Fruit fly (Drosophila melanogaster) whole organism, embryonic: ENCODE results near the gene CG1983.
A peak's percentile ranks its signal among the peaks of the same experiment; 100 is the strongest.

ENCODE experiments used
- Blimp-1 ChIP-seq: fragments of 200-800 bp; sonication (Bioruptor generic); optimal IDR thresholded peaks from 3 replicates; lab custom pipeline; 2018; ENCODE audit warnings: missing biosample characterization, missing genetic modification characterization, mild to moderate bottlenecking, moderate library complexity, missing genetic modification reagents
- CG10321 ChIP-seq: fragments of 200-800 bp; sonication (Bioruptor generic); IDR thresholded peaks from 2 replicates; pipeline ENCODE4 v1.3.6; 2022; ENCODE audit warnings: missing biosample characterization, missing genetic modification characterization
- CG10543 ChIP-seq: fragments of 200-800 bp; sonication (Bioruptor generic); optimal IDR thresholded peaks from 3 replicates; lab custom pipeline; 2017; ENCODE audit warnings: missing biosample characterization, mild to moderate bottlenecking, missing genetic modification characterization, moderate library complexity
- CG11456 ChIP-seq: fragments of 200-800 bp; sonication (Bioruptor generic); IDR thresholded peaks from 3 replicates; pipeline ENCODE4 v1.3.6; 2022; ENCODE audit warnings: missing biosample characterization, missing genetic modification characterization
- CG12071 ChIP-seq: fragments of 200-800 bp; sonication (Bioruptor generic); optimal IDR thresholded peaks from 3 replicates; lab custom pipeline; 2018; ENCODE audit warnings: missing biosample characterization, mild to moderate bottlenecking, missing genetic modification characterization
- CG12744 ChIP-seq: fragments of 200-800 bp; sonication (Bioruptor generic); optimal IDR thresholded peaks from 2 replicates; lab custom pipeline; 2016; ENCODE audit warnings: missing biosample characterization, missing genetic modification characterization
- CG14441 ChIP-seq: fragments of 200-800 bp; sonication (Bioruptor generic); IDR thresholded peaks from 2 replicates; pipeline ENCODE4 v1.3.6; 2022; ENCODE audit warnings: missing biosample characterization, missing genetic modification characterization
- CG15269 ChIP-seq: fragments of 200-800 bp; sonication (Bioruptor generic); optimal IDR thresholded peaks from 2 replicates; lab custom pipeline; 2018; ENCODE audit warnings: missing biosample characterization, mild to moderate bottlenecking, missing genetic modification characterization, moderate library complexity
- CG17612 ChIP-seq: fragments of 200-800 bp; sonication (Bioruptor generic); IDR thresholded peaks from 2 replicates; pipeline ENCODE4 v1.3.6; 2022; ENCODE audit warnings: missing biosample characterization, missing genetic modification characterization
- CG17912 ChIP-seq: fragments of 200-800 bp; sonication (Bioruptor generic); optimal IDR thresholded peaks from 2 replicates; lab custom pipeline; 2018; ENCODE audit warnings: missing biosample characterization, mild to moderate bottlenecking, missing genetic modification characterization
- CG18476 ChIP-seq: fragments of 200-800 bp; sonication (Bioruptor generic); optimal IDR thresholded peaks from 2 replicates; lab custom pipeline; 2016; ENCODE audit warnings: missing biosample characterization, mild to moderate bottlenecking, missing genetic modification characterization
- CG2678 ChIP-seq: fragments of 200-800 bp; sonication (Bioruptor generic); optimal IDR thresholded peaks from 3 replicates; lab custom pipeline; 2019; ENCODE audit warnings: missing biosample characterization, mild to moderate bottlenecking, missing genetic modification characterization, moderate library complexity
- CG2875 ChIP-seq: fragments of 200-800 bp; sonication (Bioruptor generic); optimal IDR thresholded peaks from 2 replicates; lab custom pipeline; 2017; ENCODE audit warnings: missing biosample characterization, mild to moderate bottlenecking, missing genetic modification characterization, missing genetic modification reagents
- CG2889 ChIP-seq: fragments of 200-800 bp; sonication (Bioruptor generic); IDR thresholded peaks from 3 replicates; pipeline ENCODE4 v1.3.6; 2022; ENCODE audit warnings: missing biosample characterization, missing genetic modification characterization
- CG4820 ChIP-seq: fragments of 200-800 bp; sonication (Bioruptor generic); optimal IDR thresholded peaks from 3 replicates; lab custom pipeline; 2016; ENCODE audit warnings: missing biosample characterization, missing genetic modification characterization
- CG4854 ChIP-seq: fragments of 200-800 bp; sonication (Bioruptor generic); optimal IDR thresholded peaks from 2 replicates; lab custom pipeline; 2016; ENCODE audit warnings: missing biosample characterization, missing genetic modification characterization, inconsistent platforms
- CG5245 ChIP-seq: fragments of 200-800 bp; sonication (Bioruptor generic); optimal IDR thresholded peaks from 3 replicates; lab custom pipeline; 2016; ENCODE audit warnings: missing biosample characterization, missing genetic modification characterization
- CG7372 ChIP-seq: fragments of 200-800 bp; sonication (Bioruptor generic); IDR thresholded peaks from 2 replicates; pipeline ENCODE4 v1.3.6; 2022; ENCODE audit warnings: missing biosample characterization, missing genetic modification characterization
- CG7556 ChIP-seq: fragments of 200-800 bp; sonication (Bioruptor generic); optimal IDR thresholded peaks from 2 replicates; lab custom pipeline; 2017; ENCODE audit warnings: missing biosample characterization, mild to moderate bottlenecking, missing genetic modification characterization
- CG9609 ChIP-seq: fragments of 200-800 bp; sonication (Bioruptor generic); optimal IDR thresholded peaks from 3 replicates; lab custom pipeline; 2016; ENCODE audit warnings: missing biosample characterization, missing genetic modification characterization
- CG9932 ChIP-seq: fragments of 200-800 bp; sonication (Bioruptor generic); IDR thresholded peaks from 2 replicates; pipeline ENCODE4 v1.3.6; 2022; ENCODE audit warnings: missing biosample characterization, missing genetic modification characterization
- D ChIP-seq, 2 experiments: fragments of 200-800 bp in 1 of 2; fragments of >200 bp in 1 of 2; sonication (Bioruptor generic) in 1 of 2; optimal IDR thresholded peaks; 2 replicates in 1 of 2; 3 replicates in 1 of 2; lab custom pipeline; 2017; ENCODE audit warnings: mild to moderate bottlenecking in 1 of 2, missing biosample characterization in 1 of 2, missing genetic modification characterization in 1 of 2, missing genetic modification reagents in 1 of 2
- Dad ChIP-seq: fragments of 200-800 bp; sonication (Bioruptor generic); optimal IDR thresholded peaks from 3 replicates; lab custom pipeline; 2016; ENCODE audit warnings: missing biosample characterization, missing genetic modification characterization
- Dek ChIP-seq: fragments of 200-800 bp; sonication (Bioruptor generic); optimal IDR thresholded peaks from 3 replicates; lab custom pipeline; 2019; ENCODE audit warnings: missing biosample characterization, mild to moderate bottlenecking, missing genetic modification characterization, moderate library complexity
- Eip74EF ChIP-seq, 2 experiments: fragments of 200-800 bp in 1 of 2; fragments of >200 bp in 1 of 2; sonication (Bioruptor generic) in 1 of 2; optimal IDR thresholded peaks; 2 replicates each; lab custom pipeline; 2017 to 2019; ENCODE audit warnings: missing biosample characterization in 2 of 2, missing genetic modification characterization in 2 of 2, mild to moderate bottlenecking in 1 of 2, moderate library complexity in 1 of 2
- Jarid2 ChIP-seq: fragments of 200-800 bp; sonication (Bioruptor generic); optimal IDR thresholded peaks from 3 replicates; lab custom pipeline; 2017; ENCODE audit warnings: mild to moderate bottlenecking, missing biosample characterization, missing genetic modification reagents, missing genetic modification characterization
- Lim3 ChIP-seq: fragments of 200-800 bp; sonication (Bioruptor generic); IDR thresholded peaks from 2 replicates; pipeline ENCODE4 v1.3.6; 2022; ENCODE audit warnings: missing biosample characterization, missing genetic modification characterization
- Lpt ChIP-seq: fragments of >200 bp; optimal IDR thresholded peaks from 2 replicates; lab custom pipeline; 2018; ENCODE audit warnings: missing biosample characterization, missing genetic modification characterization
- MBD-R2 ChIP-seq: fragments of 200-800 bp; sonication (Bioruptor generic); IDR thresholded peaks from 2 replicates; pipeline ENCODE4 v1.3.6; 2022; ENCODE audit warnings: missing biosample characterization, missing genetic modification characterization
- Mes4 ChIP-seq: fragments of 200-800 bp; sonication (Bioruptor generic); optimal IDR thresholded peaks from 2 replicates; lab custom pipeline; 2016; ENCODE audit warnings: missing biosample characterization, missing genetic modification characterization
- NC2β ChIP-seq: fragments of 200-800 bp; sonication (Bioruptor generic); optimal IDR thresholded peaks from 2 replicates; lab custom pipeline; 2016; ENCODE audit warnings: missing biosample characterization, missing genetic modification characterization
- PHDP ChIP-seq: fragments of 200-800 bp; sonication (Bioruptor generic); optimal IDR thresholded peaks from 3 replicates; lab custom pipeline; 2018; ENCODE audit warnings: missing biosample characterization, mild to moderate bottlenecking, missing genetic modification characterization, moderate library complexity
- Sry-δ ChIP-seq: fragments of 200-800 bp; sonication (Bioruptor generic); optimal IDR thresholded peaks from 2 replicates; lab custom pipeline; 2016; ENCODE audit warnings: missing biosample characterization, missing genetic modification characterization
- TFAM ChIP-seq: fragments of 200-800 bp; sonication (Bioruptor generic); optimal IDR thresholded peaks from 2 replicates; lab custom pipeline; 2017; ENCODE audit warnings: missing biosample characterization, missing genetic modification characterization, inconsistent platforms
- Taf1 ChIP-seq: fragments of 200-800 bp; sonication (Bioruptor generic); IDR thresholded peaks from 2 replicates; pipeline ENCODE4 v1.3.6; 2022; ENCODE audit warnings: missing biosample characterization, missing genetic modification characterization
- Tbp ChIP-seq: fragments of >200 bp; optimal IDR thresholded peaks from 2 replicates; lab custom pipeline; 2018; ENCODE audit warnings: missing biosample characterization, missing genetic modification characterization
- ap ChIP-seq: fragments of 200-800 bp; sonication (Bioruptor generic); IDR thresholded peaks from 2 replicates; pipeline ENCODE4 v1.3.6; 2022; ENCODE audit warnings: missing biosample characterization, missing genetic modification characterization
- br ChIP-seq: fragments of >200 bp; optimal IDR thresholded peaks from 2 replicates; lab custom pipeline; 2017
- crp ChIP-seq, 2 experiments: fragments of 200-800 bp; sonication (Bioruptor generic); optimal IDR thresholded peaks; 2 replicates in 1 of 2; 3 replicates in 1 of 2; lab custom pipeline; 2017; ENCODE audit warnings: missing biosample characterization in 2 of 2, missing genetic modification characterization in 2 of 2, mild to moderate bottlenecking in 1 of 2, moderate library complexity in 1 of 2
- emc ChIP-seq: fragments of 200-800 bp; sonication (Bioruptor generic); optimal IDR thresholded peaks from 2 replicates; lab custom pipeline; 2016; ENCODE audit warnings: missing biosample characterization, missing genetic modification characterization
- fd64A ChIP-seq: fragments of 200-800 bp; sonication (Bioruptor generic); optimal IDR thresholded peaks from 3 replicates; lab custom pipeline; 2018; ENCODE audit warnings: missing biosample characterization, mild to moderate bottlenecking, missing genetic modification characterization
- gcm2 ChIP-seq: fragments of 200-800 bp; sonication (Bioruptor generic); optimal IDR thresholded peaks from 2 replicates; lab custom pipeline; 2016; ENCODE audit warnings: missing biosample characterization, missing genetic modification characterization
- lola ChIP-seq, 3 experiments: fragments of >200 bp in 2 of 3; fragments of 200-800 bp in 1 of 3; sonication (Bioruptor generic) in 1 of 3; optimal IDR thresholded peaks; 2 replicates each; lab custom pipeline; 2017 to 2019; ENCODE audit warnings: missing biosample characterization in 3 of 3, missing genetic modification characterization in 3 of 3, mild to moderate bottlenecking in 1 of 3, moderate library complexity in 1 of 3
- nerfin-1 ChIP-seq: fragments of 200-800 bp; sonication (Bioruptor generic); optimal IDR thresholded peaks from 3 replicates; lab custom pipeline; 2019; ENCODE audit warnings: missing biosample characterization, mild to moderate bottlenecking, missing genetic modification characterization, moderate library complexity
- nmo ChIP-seq: fragments of 200-800 bp; sonication (Bioruptor generic); optimal IDR thresholded peaks from 2 replicates; lab custom pipeline; 2018; ENCODE audit warnings: missing biosample characterization, mild to moderate bottlenecking, missing genetic modification characterization, moderate library complexity
- pan ChIP-seq, 4 experiments: fragments of >200 bp in 3 of 4; fragments of 200-800 bp in 1 of 4; sonication (Bioruptor generic) in 1 of 4; optimal IDR thresholded peaks in 3 of 4; IDR thresholded peaks in 1 of 4; 2 replicates each; pipeline versions ENCODE4 v1.3.6 to Lab custom; 2017 to 2022; ENCODE audit warnings: missing biosample characterization in 2 of 4, missing genetic modification characterization in 2 of 4, mixed read lengths in 1 of 4
- repo ChIP-seq: fragments of 200-800 bp; sonication (Bioruptor generic); optimal IDR thresholded peaks from 2 replicates; lab custom pipeline; 2016; ENCODE audit warnings: missing biosample characterization, missing genetic modification characterization
- slou ChIP-seq: fragments of 200-800 bp; sonication (Bioruptor generic); optimal IDR thresholded peaks from 3 replicates; lab custom pipeline; 2016; ENCODE audit warnings: missing biosample characterization, missing genetic modification characterization
- tx ChIP-seq: fragments of 200-800 bp; sonication (Bioruptor generic); optimal IDR thresholded peaks from 2 replicates; lab custom pipeline; 2016; ENCODE audit warnings: missing biosample characterization, missing genetic modification characterization
- z ChIP-seq: fragments of 200-800 bp; sonication (Bioruptor generic); IDR thresholded peaks from 3 replicates; pipeline ENCODE4 v1.3.6; 2022; ENCODE audit warnings: missing biosample characterization, missing genetic modification characterization

CG1983 gene

DNA sequence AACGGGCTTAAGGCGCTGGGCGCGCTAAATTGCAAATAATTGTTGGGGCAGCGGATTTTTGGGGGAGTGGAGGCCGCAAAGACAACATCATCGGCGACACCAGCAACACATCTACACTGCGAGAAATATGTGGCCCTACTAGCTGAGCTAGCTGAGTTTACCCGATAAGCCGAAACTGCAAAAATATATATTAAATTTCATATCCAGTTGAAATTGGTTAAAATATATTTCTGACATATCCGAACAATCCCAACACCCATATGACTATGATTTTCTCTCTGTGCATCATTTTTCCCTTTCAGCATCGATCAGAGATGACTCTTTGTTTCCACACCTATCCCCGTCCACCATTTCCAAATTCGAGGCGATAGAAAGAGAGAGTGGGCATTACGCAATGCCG is 12.3 kb upstream of the CG1983 start (continued):
- TF ChIP-seq CG15269 (peak; percentile 79), TFAM (GFP tag; lab: Kevin White, UChicago) (no peak), z (GFP tag; lab: Robert Waterston, UW) (no peak), NC2β (no peak), Lpt (no peak), CG7556 (GFP tag; lab: Kevin White, UChicago) (peak; percentile 54), CG2678 (tag; lab: Kevin White, UChicago) (peak; percentile 82), gcm2 (peak; percentile 10), CG4820 (GFP tag; lab: Kevin White, UChicago) (peak; percentile 77), tx (GFP tag; lab: Kevin White, UChicago) (peak; percentile 4), Sry-δ (GFP tag; lab: Kevin White, UChicago) (no peak), Tbp (GFP tag; lab: Kevin White, UChicago) (no peak), CG10321 (GFP tag; lab: Robert Waterston, UW) (no peak), CG14441 (GFP tag; lab: Robert Waterston, UW) (peak; percentile 89), CG10543 (GFP tag; lab: Kevin White, UChicago) (no peak), Eip74EF (GFP tag; optimal IDR thresholded peaks at IDR 0.05; lab: Kevin White, UChicago) (peak in 1 of 2 experiments; percentile 63), fd64A (GFP tag; lab: Kevin White, UChicago) (peak; percentile 68), nmo (GFP tag; lab: Kevin White, UChicago) (peak; percentile 80), slou (peak; percentile 6), CG9609 (GFP tag; lab: Kevin White, UChicago) (peak; percentile 60), CG4854 (GFP tag; lab: Kevin White, UChicago) (peak; percentile 36), Mes4 (GFP tag; lab: Kevin White, UChicago) (peak; percentile 44), pan (optimal IDR thresholded peaks at IDR 0.05; lab: Kevin White, UChicago) (no peak), pan (GFP tag; optimal IDR thresholded peaks at IDR 0.05 in 1 of 2, IDR thresholded peaks at IDR 0.05 in 1 of 2) (peak in 1 of 2 experiments; percentile 87), D (optimal IDR thresholded peaks at IDR 0.05; lab: Kevin White, UChicago) (no peak), D (GFP tag; optimal IDR thresholded peaks at IDR 0.05; lab: Kevin White, UChicago) (peak; percentile 73), Jarid2 (GFP tag; lab: Kevin White, UChicago) (no peak), CG2889 (GFP tag; lab: Robert Waterston, UW) (0 out of 3 replicates have a peak, but pooled peaks have one; percentile 36), repo (GFP tag; lab: Kevin White, UChicago) (peak; percentile 30), ap (peak; percentile 76), br (lab: Kevin White, UChicago) (no peak), CG2875 (GFP tag; lab: Kevin White, UChicago) (peak; percentile 65), PHDP (tag; lab: Kevin White, UChicago) (peak; percentile 68), nerfin-1 (tag; lab: Kevin White, UChicago) (peak; percentile 58), CG17912 (GFP tag; lab: Kevin White, UChicago) (no peak), CG17612 (peak; percentile 55; the same call in 1 of the 2 replicates), Blimp-1 (GFP tag; lab: Kevin White, UChicago) (peak; percentile 87), emc (GFP tag; lab: Kevin White, UChicago) (peak; percentile 26), CG11456 (GFP tag; lab: Robert Waterston, UW) (peak; percentile 69; the same call in 2 of the 3 replicates), CG5245 (GFP tag; lab: Kevin White, UChicago) (peak; percentile 63), CG12744 (GFP tag; lab: Kevin White, UChicago) (no peak), Dek (peak; percentile 60), Dad (GFP tag; lab: Kevin White, UChicago) (peak; percentile 68), Taf1 (GFP tag; lab: Robert Waterston, UW) (peak; percentile 65), CG12071 (GFP tag; lab: Kevin White, UChicago) (peak; percentile 66), CG7372 (peak; percentile 78), crp (GFP tag; optimal IDR thresholded peaks at IDR 0.05; lab: Kevin White, UChicago) (peak in 1 of 2 experiments; percentile 8), CG9932 (peak; percentile 49), Lim3 (GFP tag; lab: Robert Waterston, UW) (no peak), lola (GFP tag; optimal IDR thresholded peaks at IDR 0.05; lab: Kevin White, UChicago) (peak in 1 of 3 experiments; percentile 43), CG18476 (peak; percentile 36), MBD-R2 (GFP tag; lab: Robert Waterston, UW) (peak; percentile 45; the same call in 1 of the 2 replicates)
